Worm (Caenorhabditis elegans) whole organism, L3 larva: ENCODE results near the gene R07E5.7.
A peak's percentile ranks its signal among the peaks of the same experiment; 100 is the strongest.

ENCODE experiments used
- R02D3.7 ChIP-seq: fragments of 150-350 bp; optimal IDR thresholded peaks from 2 replicates; lab custom pipeline; 2014; ENCODE audit warnings: missing biosample characterization, missing genetic modification characterization
- ZK546.5 ChIP-seq: sonication (generic microtip); optimal IDR thresholded peaks from 2 replicates; lab custom pipeline; 2017; ENCODE audit warnings: missing biosample characterization, missing genetic modification characterization
- ceh-16 ChIP-seq: sonication (generic microtip); optimal IDR thresholded peaks from 2 replicates; lab custom pipeline; 2017; ENCODE audit warnings: missing biosample characterization, missing genetic modification characterization
- ceh-28 ChIP-seq: fragments of 150-350 bp; optimal IDR thresholded peaks from 2 replicates; lab custom pipeline; 2014; ENCODE audit warnings: missing biosample characterization, missing genetic modification reagents, missing genetic modification characterization
- ceh-82 ChIP-seq: fragments of 150-350 bp; optimal IDR thresholded peaks from 2 replicates; lab custom pipeline; 2014; ENCODE audit warnings: missing biosample characterization, missing genetic modification characterization
- ceh-9 ChIP-seq: sonication (generic microtip); optimal IDR thresholded peaks from 2 replicates; lab custom pipeline; 2018; ENCODE audit warnings: missing biosample characterization, missing genetic modification characterization
- egl-27 ChIP-seq: sonication (generic microtip); optimal IDR thresholded peaks from 4 replicates; lab custom pipeline; 2017; ENCODE audit warnings: missing biosample characterization, missing genetic modification reagents, missing genetic modification characterization
- egl-5 ChIP-seq: fragments of 150-350 bp; optimal IDR thresholded peaks from 2 replicates; lab custom pipeline; 2017; ENCODE audit warnings: missing biosample characterization, missing genetic modification reagents, missing genetic modification characterization, inconsistent platforms
- elt-2 ChIP-seq: sonication (generic microtip); optimal IDR thresholded peaks from 2 replicates; lab custom pipeline; 2016; ENCODE audit warnings: missing genetic modification reagents, mild to moderate bottlenecking, missing genetic modification characterization, missing compliant biosample characterization
- elt-3 ChIP-seq, 3 experiments: fragments of 150-350 bp in 1 of 3; sonication (generic microtip) in 2 of 3; optimal IDR thresholded peaks; 2 replicates in 2 of 3; 4 replicates in 1 of 3; lab custom pipeline; 2014 to 2017; ENCODE audit warnings: missing biosample characterization in 3 of 3, missing genetic modification characterization in 3 of 3
- eor-1 ChIP-seq, 2 experiments: fragments of 150-350 bp; optimal IDR thresholded peaks; 2 replicates each; lab custom pipeline; 2014 to 2018; ENCODE audit warnings: missing biosample characterization in 2 of 2, missing genetic modification characterization in 2 of 2
- fkh-10 ChIP-seq: sonication (generic microtip); optimal IDR thresholded peaks from 2 replicates; lab custom pipeline; 2017; ENCODE audit warnings: missing biosample characterization, missing genetic modification reagents, missing genetic modification characterization
- fkh-2 ChIP-seq: fragments of 150-350 bp; optimal IDR thresholded peaks from 2 replicates; lab custom pipeline; 2014; ENCODE audit warnings: missing biosample characterization, missing genetic modification reagents, missing genetic modification characterization
- hmg-11 ChIP-seq: sonication (generic microtip); optimal IDR thresholded peaks from 2 replicates; lab custom pipeline; 2016; ENCODE audit warnings: missing genetic modification characterization, missing compliant biosample characterization
- jun-1 ChIP-seq: fragments of 150-350 bp; optimal IDR thresholded peaks from 2 replicates; lab custom pipeline; 2014; ENCODE audit warnings: missing biosample characterization, missing genetic modification reagents, missing genetic modification characterization
- lin-15B ChIP-seq: fragments of 150-350 bp; optimal IDR thresholded peaks from 2 replicates; lab custom pipeline; 2014; ENCODE audit warnings: missing biosample characterization, missing genetic modification characterization
- lin-39 ChIP-seq: fragments of 150-350 bp; optimal IDR thresholded peaks from 2 replicates; lab custom pipeline; 2018; ENCODE audit warnings: missing biosample characterization, missing genetic modification reagents, missing genetic modification characterization
- lsy-12 ChIP-seq: sonication (generic microtip); optimal IDR thresholded peaks from 2 replicates; lab custom pipeline; 2016; ENCODE audit warnings: mild to moderate bottlenecking, missing genetic modification characterization, missing compliant biosample characterization
- mdl-1 ChIP-seq: fragments of 150-350 bp; optimal IDR thresholded peaks from 2 replicates; lab custom pipeline; 2014; ENCODE audit warnings: missing biosample characterization, missing genetic modification characterization
- mml-1 ChIP-seq: fragments of 150-350 bp; sonication (generic microtip); optimal IDR thresholded peaks from 3 replicates; lab custom pipeline; 2014; ENCODE audit warnings: missing biosample characterization, missing genetic modification characterization
- nfya-1 ChIP-seq: sonication (generic microtip); optimal IDR thresholded peaks from 2 replicates; lab custom pipeline; 2017; ENCODE audit warnings: missing genetic modification characterization, mild to moderate bottlenecking, missing compliant biosample characterization, antibody characterized with exemption, moderate library complexity; ENCODE audit not compliant: insufficient read depth
- nhr-23 ChIP-seq: fragments of 150-350 bp; optimal IDR thresholded peaks from 2 replicates; lab custom pipeline; 2014; ENCODE audit warnings: missing biosample characterization, missing genetic modification reagents, missing genetic modification characterization
- nhr-25 ChIP-seq: sonication (generic microtip); optimal IDR thresholded peaks from 2 replicates; lab custom pipeline; 2017; ENCODE audit warnings: missing biosample characterization, missing genetic modification characterization
- nhr-43 ChIP-seq: sonication (generic microtip); optimal IDR thresholded peaks from 2 replicates; lab custom pipeline; 2016; ENCODE audit warnings: mild to moderate bottlenecking, missing genetic modification characterization, missing compliant biosample characterization; ENCODE audit not compliant: poor library complexity, severe bottlenecking
- nhr-76 ChIP-seq: fragments of 150-350 bp; sonication (generic microtip); optimal IDR thresholded peaks from 5 replicates; lab custom pipeline; 2014; ENCODE audit warnings: missing biosample characterization, missing genetic modification characterization
- nhr-77 ChIP-seq: fragments of 150-350 bp; optimal IDR thresholded peaks from 2 replicates; lab custom pipeline; 2014; ENCODE audit warnings: missing biosample characterization, missing genetic modification characterization
- pha-4 ChIP-seq: fragments of 150-350 bp; optimal IDR thresholded peaks from 2 replicates; lab custom pipeline; 2014; ENCODE audit warnings: missing biosample characterization, missing genetic modification reagents, missing genetic modification characterization
- pqm-1 ChIP-seq: fragments of 150-350 bp; optimal IDR thresholded peaks from 2 replicates; lab custom pipeline; 2017; ENCODE audit warnings: missing biosample characterization, missing genetic modification characterization, inconsistent platforms
- sea-2 ChIP-seq: fragments of 150-350 bp; sonication (generic microtip); optimal IDR thresholded peaks from 4 replicates; lab custom pipeline; 2014; ENCODE audit warnings: missing biosample characterization, missing genetic modification reagents, missing genetic modification characterization
- skn-1 ChIP-seq: fragments of 150-350 bp; optimal IDR thresholded peaks from 2 replicates; lab custom pipeline; 2014; ENCODE audit warnings: missing biosample characterization, missing genetic modification characterization
- snpc-4 ChIP-seq: fragments of 150-350 bp; optimal IDR thresholded peaks from 2 replicates; lab custom pipeline; 2014; ENCODE audit warnings: missing biosample characterization, missing genetic modification characterization
- tbx-2 ChIP-seq: sonication (generic microtip); optimal IDR thresholded peaks from 2 replicates; lab custom pipeline; 2016; ENCODE audit warnings: mild to moderate bottlenecking, missing genetic modification characterization, missing compliant biosample characterization
- unc-39 ChIP-seq: sonication (generic microtip); optimal IDR thresholded peaks from 4 replicates; lab custom pipeline; 2017; ENCODE audit warnings: missing biosample characterization, missing genetic modification characterization
- unc-62 ChIP-seq: fragments of 150-350 bp; sonication (generic microtip); optimal IDR thresholded peaks from 4 replicates; lab custom pipeline; 2014; ENCODE audit warnings: missing biosample characterization, missing genetic modification reagents, missing genetic modification characterization
- zag-1 ChIP-seq: fragments of 150-350 bp; optimal IDR thresholded peaks from 2 replicates; lab custom pipeline; 2014; ENCODE audit warnings: missing biosample characterization, missing genetic modification characterization
- ztf-11 ChIP-seq: fragments of 150-350 bp; optimal IDR thresholded peaks from 2 replicates; lab custom pipeline; 2014; ENCODE audit warnings: missing biosample characterization, missing genetic modification characterization
- ztf-4 ChIP-seq: fragments of 150-350 bp; optimal IDR thresholded peaks from 2 replicates; lab custom pipeline; 2014; ENCODE audit warnings: missing biosample characterization, missing genetic modification characterization

The R07E5.7 gene

ce11 chrIII:4417956-4418355 lies 1.0 kb downstream of the R07E5.7 start, which contains the start of the genes R07E5.19 and pdcd-2:
Gene R07E5.19 (minus strand): TSS chrIII:4418056.
Gene pdcd-2 (minus strand): TSS chrIII:4418057.
- TF ChIP-seq eor-1 (tag; optimal IDR thresholded peaks at IDR 0.05; lab: Kevin White, UChicago) (no peak), nhr-43 (tag; lab: Kevin White, UChicago) (no peak), R02D3.7 (no peak), zag-1 (tag; lab: Kevin White, UChicago) (no peak), unc-62 (GFP tag; lab: Kevin White, UChicago) (no peak), elt-3 (tag; optimal IDR thresholded peaks at IDR 0.05; lab: Kevin White, UChicago) (no peak), ztf-4 (tag; lab: Kevin White, UChicago) (no peak), nfya-1 (no peak), elt-2 (tag; lab: Kevin White, UChicago) (no peak), mml-1 (no peak), snpc-4 (tag; lab: Kevin White, UChicago) (no peak), ZK546.5 (tag; lab: Kevin White, UChicago) (no peak)

ce11 chrIII:4415135-4415534 lies 3.8 kb downstream of the R07E5.7 start, which contains the start of gene R07E5.11:
Gene R07E5.11 (minus strand): TSS chrIII:4415235.
- TF ChIP-seq fkh-2 (no peak), nhr-77 (no peak), elt-3 (tag; optimal IDR thresholded peaks at IDR 0.05; lab: Kevin White, UChicago) (no peak), nhr-43 (tag; lab: Kevin White, UChicago) (no peak), ceh-9 (no peak), zag-1 (tag; lab: Kevin White, UChicago) (no peak), ztf-11 (tag; lab: Kevin White, UChicago) (no peak), R02D3.7 (no peak), ceh-82 (tag; lab: Kevin White, UChicago) (no peak), ZK546.5 (tag; lab: Kevin White, UChicago) (no peak)

DNA sequence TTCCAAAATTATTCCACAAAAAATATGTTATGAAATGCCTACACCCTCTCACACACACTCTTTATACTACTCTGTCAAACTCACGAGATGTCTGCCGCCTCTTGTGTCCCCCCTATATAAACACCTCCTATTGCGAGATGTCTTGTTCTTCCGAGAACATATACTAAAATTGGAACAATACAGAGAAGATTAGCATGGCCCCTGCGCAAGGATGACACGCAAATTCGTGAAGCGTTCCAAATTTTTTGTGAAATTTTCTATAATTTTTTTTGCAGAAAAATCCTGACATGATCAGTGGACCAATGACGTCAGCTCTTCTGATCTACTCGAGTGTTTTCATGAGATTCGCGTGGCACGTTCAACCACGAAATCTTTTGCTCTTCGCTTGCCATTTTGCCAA lies 4.9 kb downstream of the R07E5.7 start:
- TF ChIP-seq hmg-11 (tag; lab: Kevin White, UChicago) (peak; percentile 43), nhr-43 (tag; lab: Kevin White, UChicago) (peak; percentile 71), lin-39 (tag; lab: Kevin White, UChicago) (peak; percentile 33), nhr-25 (tag; lab: Kevin White, UChicago) (peak; percentile 22), tbx-2 (tag; lab: Kevin White, UChicago) (peak; percentile 9), snpc-4 (tag; lab: Kevin White, UChicago) (peak; percentile 98), pha-4 (tag; lab: Kevin White, UChicago) (peak; percentile 14), nfya-1 (peak; percentile 55), lsy-12 (tag; lab: Kevin White, UChicago) (peak; percentile 63), lin-15B (tag; lab: Kevin White, UChicago) (peak; percentile 0), nhr-23 (tag; lab: Kevin White, UChicago) (peak; percentile 29), elt-2 (tag; lab: Kevin White, UChicago) (peak; percentile 30)

DNA sequence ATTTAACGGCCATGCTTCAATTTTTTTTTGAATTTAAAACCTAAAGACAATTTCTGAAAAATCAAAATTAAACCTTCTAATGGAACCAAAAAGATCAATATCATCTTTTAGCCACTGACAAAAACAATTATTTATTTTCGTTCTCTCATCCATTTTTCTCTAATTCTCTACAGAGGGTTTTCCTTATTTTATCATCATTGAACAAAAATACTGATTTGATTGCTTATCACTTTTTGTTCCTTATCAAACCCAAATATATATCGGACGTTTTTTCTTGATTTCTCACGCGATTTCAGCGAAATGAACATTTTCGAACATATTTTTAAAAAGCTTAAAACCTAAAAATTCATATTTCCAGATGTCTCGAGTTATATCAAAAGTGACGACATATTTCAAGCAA lies 5.9 kb downstream of the R07E5.7 start, which contains the start of gene mpc-1:
mpc-1 (plus strand) TSS at position 359 of the 400 bp plus-strand sequence.
- TF ChIP-seq ceh-28 (tag; lab: Kevin White, UChicago) = peak; percentile 19
- no peak for TF ChIP-seq nhr-76 (tag; lab: Kevin White, UChicago)
- no peak for TF ChIP-seq nhr-77
- TF ChIP-seq elt-2 (tag; lab: Kevin White, UChicago) = peak; percentile 89
- TF ChIP-seq ZK546.5 (tag; lab: Kevin White, UChicago) = no peak
- peak; percentile 57 for TF ChIP-seq snpc-4 (tag; lab: Kevin White, UChicago)
- TF ChIP-seq mdl-1 (tag; lab: Kevin White, UChicago) = no peak
- TF ChIP-seq lsy-12 (tag; lab: Kevin White, UChicago) = no peak
- no peak for TF ChIP-seq mml-1
- no peak for TF ChIP-seq ztf-11 (tag; lab: Kevin White, UChicago)
- TF ChIP-seq pqm-1 = peak; percentile 95
- peak; percentile 51 for TF ChIP-seq jun-1 (tag; lab: Kevin White, UChicago)
- TF ChIP-seq ceh-16 (tag; lab: Kevin White, UChicago) = no peak
- TF ChIP-seq ceh-9 = no peak
- no peak for TF ChIP-seq egl-5 (tag; lab: Kevin White, UChicago)
- no peak for TF ChIP-seq unc-62 (GFP tag; lab: Kevin White, UChicago)
- no peak for TF ChIP-seq nhr-25 (tag; lab: Kevin White, UChicago)
- TF ChIP-seq nhr-23 (tag; lab: Kevin White, UChicago) = no peak
- no peak for TF ChIP-seq egl-27
- TF ChIP-seq elt-3 (tag; optimal IDR thresholded peaks at IDR 0.05; lab: Kevin White, UChicago) = peak in 2 of 3 experiments; percentile 68 to 80
- no peak for TF ChIP-seq fkh-2
- TF ChIP-seq pha-4 (tag; lab: Kevin White, UChicago) = peak; percentile 64
- no peak for TF ChIP-seq lin-39 (tag; lab: Kevin White, UChicago)
- no peak for TF ChIP-seq nfya-1
- no peak for TF ChIP-seq nhr-43 (tag; lab: Kevin White, UChicago)
- TF ChIP-seq sea-2 (GFP tag; lab: Kevin White, UChicago) = no peak
- no peak for TF ChIP-seq unc-39 (tag; lab: Kevin White, UChicago)
- peak; percentile 48 for TF ChIP-seq skn-1
- no peak for TF ChIP-seq fkh-10
- TF ChIP-seq eor-1 (tag; optimal IDR thresholded peaks at IDR 0.05; lab: Kevin White, UChicago) = no peak
